Worm (Caenorhabditis elegans) whole organism, L4 larva: Measurements from ENCODE around the gene Y4C6B.7.
A peak's percentile ranks its signal among the peaks of the same experiment; 100 is the strongest.

Source experiments
- F44E2.7 ChIP-seq: fragments of 200-800 bp; sonication (Bioruptor generic); IDR thresholded peaks from 2 replicates; pipeline ENCODE4 v2.1.2; 2022; ENCODE audit warnings: missing genetic modification characterization, missing compliant biosample characterization
- F49E8.2 ChIP-seq: sonication (generic microtip); optimal IDR thresholded peaks from 2 replicates; lab custom pipeline; 2016; ENCODE audit warnings: missing compliant biosample characterization, mild to moderate bottlenecking, missing genetic modification characterization, borderline replicate concordance
- R02D3.7 ChIP-seq: fragments of 150-350 bp; sonication (generic microtip); optimal IDR thresholded peaks from 3 replicates; lab custom pipeline; 2014; ENCODE audit warnings: missing biosample characterization, missing genetic modification characterization
- T20F7.1 ChIP-seq: fragments of 200-800 bp; sonication (Bioruptor generic); optimal IDR thresholded peaks from 2 replicates; lab custom pipeline; 2018; ENCODE audit warnings: mild to moderate bottlenecking, missing genetic modification characterization, missing compliant biosample characterization
- T26A8.4 ChIP-seq: fragments of 200-800 bp; sonication (Bioruptor generic); IDR thresholded peaks from 2 replicates; pipeline ENCODE4 v1.3.6; 2022; ENCODE audit warnings: missing genetic modification characterization, missing compliant biosample characterization
- ZK337.2 ChIP-seq: fragments of 200-800 bp; sonication (Bioruptor generic); IDR thresholded peaks from 2 replicates; pipeline ENCODE4 v1.3.6; 2022; ENCODE audit warnings: missing genetic modification reagents, missing genetic modification characterization, missing compliant biosample characterization
- aha-1 ChIP-seq: fragments of 150-350 bp; peaks from one replicate; lab custom pipeline; 2014; ENCODE audit warnings: missing biosample characterization, missing genetic modification characterization
- aly-2 ChIP-seq: sonication (generic microtip); optimal IDR thresholded peaks from 2 replicates; lab custom pipeline; 2018; ENCODE audit warnings: missing biosample characterization, missing genetic modification characterization
- ceh-20 ChIP-seq: fragments of 200-800 bp; sonication (Bioruptor generic); IDR thresholded peaks from 2 replicates; pipeline ENCODE4 v1.3.6; 2022; ENCODE audit warnings: missing genetic modification reagents, missing genetic modification characterization, missing compliant biosample characterization
- ceh-28 ChIP-seq: fragments of 150-350 bp; optimal IDR thresholded peaks from 2 replicates; lab custom pipeline; 2014; ENCODE audit warnings: missing biosample characterization, missing genetic modification reagents, missing genetic modification characterization
- ceh-62 ChIP-seq: sonication (generic microtip); optimal IDR thresholded peaks from 2 replicates; lab custom pipeline; 2017; ENCODE audit warnings: missing biosample characterization, missing genetic modification characterization
- ceh-82 ChIP-seq: sonication (generic microtip); optimal IDR thresholded peaks from 2 replicates; lab custom pipeline; 2017; ENCODE audit warnings: missing biosample characterization, missing genetic modification characterization
- ctbp-1 ChIP-seq: fragments of 200-800 bp; sonication (Bioruptor generic); IDR thresholded peaks from 2 replicates; pipeline ENCODE4 v1.3.6; 2022; ENCODE audit warnings: missing genetic modification reagents, missing genetic modification characterization, missing compliant biosample characterization
- daf-16 ChIP-seq, 3 experiments: sonication (generic microtip); optimal IDR thresholded peaks; 2 replicates each; lab custom pipeline; 2016 to 2017; ENCODE audit warnings: missing genetic modification characterization in 3 of 3, missing genetic modification reagents in 3 of 3, mild to moderate bottlenecking in 2 of 3, missing compliant biosample characterization in 2 of 3, missing biosample characterization in 1 of 3, moderate library complexity in 1 of 3
- daf-8 ChIP-seq: fragments of 200-800 bp; sonication (Bioruptor generic); IDR thresholded peaks from 2 replicates; pipeline ENCODE4 v1.3.6; 2022; ENCODE audit warnings: missing genetic modification characterization, missing compliant biosample characterization
- dmd-6 ChIP-seq: fragments of 200-800 bp; sonication (Bioruptor generic); IDR thresholded peaks from 2 replicates; pipeline ENCODE4 v1.3.6; 2022; ENCODE audit warnings: missing genetic modification reagents, missing genetic modification characterization, missing compliant biosample characterization
- dmd-9 ChIP-seq: fragments of 200-800 bp; sonication (Bioruptor generic); IDR thresholded peaks from 2 replicates; pipeline ENCODE4 v1.3.6; 2022; ENCODE audit warnings: missing genetic modification reagents, missing genetic modification characterization, missing compliant biosample characterization
- dpl-1 ChIP-seq: fragments of 150-350 bp; optimal IDR thresholded peaks from 2 replicates; lab custom pipeline; 2014; ENCODE audit warnings: missing biosample characterization, missing genetic modification reagents, missing genetic modification characterization
- dve-1 ChIP-seq: sonication (generic microtip); optimal IDR thresholded peaks from 2 replicates; lab custom pipeline; 2017; ENCODE audit warnings: antibody characterized with exemption, mild to moderate bottlenecking, missing genetic modification characterization, missing compliant biosample characterization; ENCODE audit not compliant: insufficient read depth
- egl-43 ChIP-seq: fragments of 200-800 bp; sonication (Bioruptor generic); IDR thresholded peaks from 2 replicates; pipeline ENCODE4 v1.3.6; 2022; ENCODE audit warnings: missing genetic modification reagents, missing genetic modification characterization, missing compliant biosample characterization
- gei-8 ChIP-seq: fragments of 200-800 bp; sonication (Bioruptor generic); optimal IDR thresholded peaks from 2 replicates; lab custom pipeline; 2018; ENCODE audit warnings: mild to moderate bottlenecking, missing genetic modification characterization, missing compliant biosample characterization
- hlh-11 ChIP-seq: fragments of 200-800 bp; sonication (Bioruptor generic); optimal IDR thresholded peaks from 2 replicates; lab custom pipeline; 2018; ENCODE audit warnings: mild to moderate bottlenecking, missing genetic modification characterization, missing compliant biosample characterization
- hlh-30 ChIP-seq: sonication (generic microtip); optimal IDR thresholded peaks from 2 replicates; lab custom pipeline; 2017; ENCODE audit warnings: antibody characterized with exemption, mild to moderate bottlenecking, missing genetic modification characterization, missing compliant biosample characterization; ENCODE audit not compliant: insufficient read depth
- lin-13 ChIP-seq: fragments of 150-350 bp; optimal IDR thresholded peaks from 2 replicates; lab custom pipeline; 2014; ENCODE audit warnings: missing biosample characterization, missing genetic modification reagents, missing genetic modification characterization
- lin-38 ChIP-seq: fragments of 200-800 bp; sonication (Bioruptor generic); IDR thresholded peaks from 2 replicates; pipeline ENCODE4 v1.3.6; 2022; ENCODE audit warnings: missing genetic modification reagents, missing genetic modification characterization, missing compliant biosample characterization
- lin-39 ChIP-seq: fragments of 150-350 bp; optimal IDR thresholded peaks from 2 replicates; lab custom pipeline; 2014; ENCODE audit warnings: missing biosample characterization, missing genetic modification reagents, missing genetic modification characterization
- lir-3 ChIP-seq: sonication (generic microtip); optimal IDR thresholded peaks from 2 replicates; lab custom pipeline; 2016; ENCODE audit warnings: mild to moderate bottlenecking, missing genetic modification characterization, missing compliant biosample characterization
- mdl-1 ChIP-seq, 2 experiments: fragments of 150-350 bp in 1 of 2; sonication (generic microtip) in 1 of 2; optimal IDR thresholded peaks; 2 replicates each; lab custom pipeline; 2014 to 2017; ENCODE audit warnings: missing biosample characterization in 2 of 2, missing genetic modification characterization in 2 of 2
- mep-1 ChIP-seq: fragments of 150-350 bp; sonication (generic microtip); optimal IDR thresholded peaks from 3 replicates; lab custom pipeline; 2014; ENCODE audit warnings: missing biosample characterization, missing genetic modification characterization
- mxl-2 ChIP-seq: fragments of 200-800 bp; sonication (Bioruptor generic); conservative IDR thresholded peaks from 2 replicates; pipeline ENCODE4 v1.3.6; 2022; ENCODE audit warnings: missing genetic modification reagents, missing genetic modification characterization, missing compliant biosample characterization
- nhr-10 ChIP-seq: fragments of 150-350 bp; optimal IDR thresholded peaks from 2 replicates; lab custom pipeline; 2014; ENCODE audit warnings: missing biosample characterization, missing genetic modification characterization
- nhr-102 ChIP-seq: sonication (generic microtip); optimal IDR thresholded peaks from 2 replicates; lab custom pipeline; 2016; ENCODE audit warnings: mild to moderate bottlenecking, missing genetic modification characterization, moderate library complexity, missing compliant biosample characterization
- nhr-237 ChIP-seq: sonication (generic microtip); optimal IDR thresholded peaks from 2 replicates; lab custom pipeline; 2017; ENCODE audit warnings: missing biosample characterization, missing genetic modification characterization
- nhr-25 ChIP-seq: sonication (generic microtip); optimal IDR thresholded peaks from 2 replicates; lab custom pipeline; 2017; ENCODE audit warnings: missing genetic modification characterization, mild to moderate bottlenecking, missing compliant biosample characterization, antibody characterized with exemption, moderate library complexity, borderline replicate concordance; ENCODE audit not compliant: insufficient read depth
- nhr-28 ChIP-seq: fragments of 150-350 bp; optimal IDR thresholded peaks from 2 replicates; lab custom pipeline; 2014; ENCODE audit warnings: missing biosample characterization, missing genetic modification characterization
- nhr-42 ChIP-seq: fragments of 200-800 bp; sonication (Bioruptor generic); IDR thresholded peaks from 2 replicates; pipeline ENCODE4 v1.3.6; 2022; ENCODE audit warnings: missing genetic modification characterization, missing compliant biosample characterization
- pqm-1 ChIP-seq: sonication (generic microtip); optimal IDR thresholded peaks from 2 replicates; lab custom pipeline; 2017; ENCODE audit warnings: missing biosample characterization, missing genetic modification characterization
- rbr-2 ChIP-seq: sonication (generic microtip); optimal IDR thresholded peaks from 2 replicates; lab custom pipeline; 2016; ENCODE audit warnings: missing genotype, missing genetic modification characterization, missing compliant biosample characterization
- sdz-12 ChIP-seq: fragments of 200-800 bp; sonication (Bioruptor generic); optimal IDR thresholded peaks from 2 replicates; lab custom pipeline; 2018; ENCODE audit warnings: mild to moderate bottlenecking, missing genetic modification characterization, missing compliant biosample characterization
- skn-1 ChIP-seq: fragments of 150-350 bp; optimal IDR thresholded peaks from 2 replicates; lab custom pipeline; 2014; ENCODE audit warnings: missing biosample characterization, missing genetic modification characterization
- snpc-1.2 ChIP-seq: fragments of 200-800 bp; sonication (Bioruptor generic); IDR thresholded peaks from 2 replicates; pipeline ENCODE4 v1.3.6; 2022; ENCODE audit warnings: missing genetic modification reagents, missing genetic modification characterization, missing compliant biosample characterization
- snpc-4 ChIP-seq: fragments of 150-350 bp; optimal IDR thresholded peaks from 2 replicates; lab custom pipeline; 2014; ENCODE audit warnings: missing biosample characterization, missing genetic modification characterization
- tra-1 ChIP-seq: fragments of 200-800 bp; sonication (Bioruptor generic); IDR thresholded peaks from 2 replicates; pipeline ENCODE4 v1.3.6; 2022; ENCODE audit warnings: missing genetic modification reagents, missing genetic modification characterization, missing compliant biosample characterization
- unc-62 ChIP-seq, 3 experiments: fragments of 150-350 bp in 1 of 3; sonication (generic microtip); optimal IDR thresholded peaks in 2 of 3; peaks in 1 of 3; 1 replicate in 1 of 3; 2 replicates in 2 of 3; lab custom pipeline; 2014 to 2017; ENCODE audit warnings: missing biosample characterization in 3 of 3, missing genetic modification characterization in 3 of 3, missing genetic modification reagents in 3 of 3, missing genotype in 1 of 3
- zag-1 ChIP-seq: fragments of 150-350 bp; optimal IDR thresholded peaks from 2 replicates; lab custom pipeline; 2014; ENCODE audit warnings: missing biosample characterization, missing genetic modification characterization
- zfp-2 ChIP-seq: sonication (generic microtip); optimal IDR thresholded peaks from 2 replicates; lab custom pipeline; 2016; ENCODE audit warnings: mild to moderate bottlenecking, missing genetic modification characterization, missing compliant biosample characterization
- zip-2 ChIP-seq: fragments of 150-350 bp; optimal IDR thresholded peaks from 2 replicates; lab custom pipeline; 2014; ENCODE audit warnings: missing biosample characterization, missing genetic modification characterization
- ztf-11 ChIP-seq: fragments of 150-350 bp; optimal IDR thresholded peaks from 2 replicates; lab custom pipeline; 2014; ENCODE audit warnings: missing biosample characterization, missing genetic modification characterization

Gene Y4C6B.7

DNA sequence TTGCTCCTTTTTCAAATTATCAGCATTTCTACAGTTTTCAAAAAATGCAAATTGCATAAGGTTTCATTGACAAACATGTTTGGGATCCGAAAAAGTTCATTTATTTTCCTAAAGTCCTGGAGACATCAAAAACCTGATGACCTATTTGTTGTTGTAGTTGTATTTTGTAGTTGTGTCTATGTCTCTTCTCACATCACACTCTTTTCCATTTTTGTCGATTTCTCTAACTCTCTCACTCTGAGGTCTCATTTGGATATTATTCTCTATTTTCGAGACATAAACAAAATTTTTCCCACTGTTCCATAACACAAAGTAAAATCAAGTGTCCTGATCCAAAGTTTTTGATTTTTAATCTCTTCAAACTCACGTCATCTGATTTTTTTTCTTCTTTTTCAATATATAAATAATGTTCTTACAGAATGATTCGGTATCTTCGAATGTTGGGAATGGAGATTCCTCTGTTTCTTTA, 34.4 kb downstream of the Y4C6B.7 start, which contains the start of gene slc-46A:
Gene slc-46A (plus strand): TSS at position 419 of the 469 bp plus-strand sequence.
- TF ChIP-seq aha-1 (tag; lab: Kevin White, UChicago) = peak; percentile 61
- no peak for TF ChIP-seq ceh-82 (tag; lab: Kevin White, UChicago)
- TF ChIP-seq gei-8 = no peak
- TF ChIP-seq nhr-28 (tag; lab: Kevin White, UChicago) = peak; percentile 86
- no peak for TF ChIP-seq daf-16 (GFP tag; optimal IDR thresholded peaks at IDR 0.05; lab: Kevin White, UChicago)
- peak; percentile 5 for TF ChIP-seq daf-16 (tag; optimal IDR thresholded peaks at IDR 0.05; lab: Kevin White, UChicago)
- TF ChIP-seq pqm-1 (tag; lab: Kevin White, UChicago) = peak; percentile 51
- TF ChIP-seq, all 104 proteins: peak for 4

DNA sequence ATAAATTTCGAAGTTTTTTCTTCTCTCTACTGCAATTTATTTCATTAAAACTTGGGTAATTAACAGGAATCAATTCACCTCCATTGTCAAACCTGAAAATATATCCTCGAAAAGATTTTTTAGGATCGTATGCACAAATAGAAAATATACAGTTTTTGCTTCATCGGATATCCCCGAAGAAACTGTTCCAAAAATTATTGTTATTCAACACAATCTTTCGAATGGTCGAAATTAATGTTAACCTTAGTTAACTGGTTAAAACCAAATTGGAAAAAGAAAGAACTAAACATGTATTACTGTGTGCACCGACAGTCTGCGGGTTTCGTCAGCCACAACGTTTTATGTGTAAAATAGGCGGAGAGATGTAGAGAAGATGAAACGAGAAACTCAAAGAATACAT, 36.2 kb downstream of the Y4C6B.7 start:
- no peak for TF ChIP-seq sdz-12 (GFP tag; lab: Kevin White, UChicago)
- TF ChIP-seq ceh-62 = no peak
- TF ChIP-seq F49E8.2 (tag; lab: Kevin White, UChicago) = peak; percentile 53
- peak; percentile 78 for TF ChIP-seq snpc-4 (tag; lab: Kevin White, UChicago)
- TF ChIP-seq skn-1 (tag; lab: Kevin White, UChicago) = no peak
- no peak for TF ChIP-seq R02D3.7 (tag; lab: Kevin White, UChicago)
- no peak for TF ChIP-seq mxl-2 (GFP tag; lab: Robert Waterston, UW)
- TF ChIP-seq daf-8 = no peak
- peak; percentile 22 for TF ChIP-seq nhr-25
- no peak for TF ChIP-seq dmd-6 (GFP tag; lab: Robert Waterston, UW)
- no peak for TF ChIP-seq lin-13
- TF ChIP-seq zip-2 (tag; lab: Kevin White, UChicago) = no peak
- TF ChIP-seq aly-2 (tag; lab: Kevin White, UChicago) = no peak
- peak; percentile 54 for TF ChIP-seq lin-38
- peak; percentile 80 for TF ChIP-seq T26A8.4 (GFP tag; lab: Robert Waterston, UW)
- no peak for TF ChIP-seq unc-62 (GFP tag; optimal IDR thresholded peaks at IDR 0.05 in 1 of 2; lab: Kevin White, UChicago)
- TF ChIP-seq unc-62 (tag; optimal IDR thresholded peaks at IDR 0.05; lab: Kevin White, UChicago) = no peak
- TF ChIP-seq tra-1 (GFP tag; lab: Robert Waterston, UW) = no peak
- TF ChIP-seq nhr-10 (tag; lab: Kevin White, UChicago) = no peak
- TF ChIP-seq daf-16 (GFP tag; optimal IDR thresholded peaks at IDR 0.05; lab: Kevin White, UChicago) = no peak
- TF ChIP-seq daf-16 (tag; optimal IDR thresholded peaks at IDR 0.05; lab: Kevin White, UChicago) = peak; percentile 31
- no peak for TF ChIP-seq lir-3 (tag; lab: Kevin White, UChicago)
- TF ChIP-seq hlh-11 = no peak
- TF ChIP-seq ceh-28 = no peak
- no peak for TF ChIP-seq ZK337.2
- TF ChIP-seq egl-43 (GFP tag; lab: Robert Waterston, UW) = no peak
- no peak for TF ChIP-seq ztf-11 (tag; lab: Kevin White, UChicago)
- no peak for TF ChIP-seq zfp-2 (tag; lab: Kevin White, UChicago)
- TF ChIP-seq nhr-237 (tag; lab: Kevin White, UChicago) = no peak
- TF ChIP-seq pqm-1 (tag; lab: Kevin White, UChicago) = no peak
- TF ChIP-seq nhr-42 = peak; percentile 25; the same call in 1 of the 2 replicates
- no peak for TF ChIP-seq mep-1 (tag; lab: Kevin White, UChicago)
- no peak for TF ChIP-seq mdl-1 (tag; optimal IDR thresholded peaks at IDR 0.05; lab: Kevin White, UChicago)
- TF ChIP-seq rbr-2 = no peak
- no peak for TF ChIP-seq ceh-82 (tag; lab: Kevin White, UChicago)
- TF ChIP-seq hlh-30 = peak; percentile 31
- TF ChIP-seq snpc-1.2 (GFP tag; lab: Robert Waterston, UW) = peak; percentile 99
- no peak for TF ChIP-seq T20F7.1
- TF ChIP-seq zag-1 (tag; lab: Kevin White, UChicago) = no peak
- no peak for TF ChIP-seq ctbp-1 (GFP tag; lab: Robert Waterston, UW)
- TF ChIP-seq dmd-9 (GFP tag; lab: Robert Waterston, UW) = no peak
- TF ChIP-seq nhr-102 (tag; lab: Kevin White, UChicago) = peak; percentile 72
- no peak for TF ChIP-seq F44E2.7 (GFP tag; lab: Robert Waterston, UW)
- TF ChIP-seq dpl-1 (GFP tag; lab: Kevin White, UChicago) = no peak
- TF ChIP-seq dve-1 (tag; lab: Kevin White, UChicago) = peak; percentile 70
- no peak for TF ChIP-seq ceh-20
- no peak for TF ChIP-seq lin-39 (tag; lab: Kevin White, UChicago)
